Worm (Caenorhabditis elegans): Measurements from ENCODE around the gene hum-5.

ce11 chrIII:4009181-4009580, 27.5 kb downstream of the hum-5 start:
- no peak for TF ChIP-seq ztf-23 (GFP tag; IDR thresholded peaks at IDR 0.05)
- TF ChIP-seq flt-1 (GFP tag; IDR thresholded peaks at IDR 0.05): no peak
- TF ChIP-seq klf-2 (GFP tag; conservative IDR thresholded peaks at IDR 0.05): no peak

Measured in whole organism, midembryonic.